Worm (Caenorhabditis elegans) whole organism, L4 larva: ENCODE results near the gene R10E9.4.

ENCODE experiments used
- F10B5.3 ChIP-seq: sonication (generic microtip); optimal IDR thresholded peaks from 2 replicates; lab custom pipeline; 2016; ENCODE audit warnings: mild to moderate bottlenecking, missing genetic modification characterization, missing compliant biosample characterization
- F49E8.2 ChIP-seq: sonication (generic microtip); optimal IDR thresholded peaks from 2 replicates; lab custom pipeline; 2016; ENCODE audit warnings: missing compliant biosample characterization, mild to moderate bottlenecking, missing genetic modification characterization, borderline replicate concordance
- T20F7.1 ChIP-seq: fragments of 200-800 bp; sonication (Bioruptor generic); optimal IDR thresholded peaks from 2 replicates; lab custom pipeline; 2018; ENCODE audit warnings: mild to moderate bottlenecking, missing genetic modification characterization, missing compliant biosample characterization
- T26A8.4 ChIP-seq: fragments of 200-800 bp; sonication (Bioruptor generic); IDR thresholded peaks from 2 replicates; pipeline ENCODE4 v1.3.6; 2022; ENCODE audit warnings: missing genetic modification characterization, missing compliant biosample characterization
- Y105C5A.15 ChIP-seq: fragments of 200-800 bp; sonication (Bioruptor generic); IDR thresholded peaks from 2 replicates; pipeline ENCODE4 v1.3.6; 2022; ENCODE audit warnings: missing genetic modification characterization, missing compliant biosample characterization
- ZK337.2 ChIP-seq: fragments of 200-800 bp; sonication (Bioruptor generic); IDR thresholded peaks from 2 replicates; pipeline ENCODE4 v1.3.6; 2022; ENCODE audit warnings: missing genetic modification reagents, missing genetic modification characterization, missing compliant biosample characterization
- aha-1 ChIP-seq: fragments of 150-350 bp; peaks from one replicate; lab custom pipeline; 2014; ENCODE audit warnings: missing biosample characterization, missing genetic modification characterization
- arid-1 ChIP-seq: fragments of 200-800 bp; sonication (Bioruptor generic); conservative IDR thresholded peaks from 2 replicates; pipeline ENCODE4 v1.3.6; 2022; ENCODE audit warnings: missing genetic modification reagents, missing genetic modification characterization, missing compliant biosample characterization
- ceh-28 ChIP-seq: fragments of 150-350 bp; optimal IDR thresholded peaks from 2 replicates; lab custom pipeline; 2014; ENCODE audit warnings: missing biosample characterization, missing genetic modification reagents, missing genetic modification characterization
- ceh-32 ChIP-seq: sonication (generic microtip); optimal IDR thresholded peaks from 2 replicates; lab custom pipeline; 2016; ENCODE audit warnings: mild to moderate bottlenecking, missing genetic modification characterization, missing compliant biosample characterization; ENCODE audit not compliant: poor library complexity
- ceh-62 ChIP-seq: sonication (generic microtip); optimal IDR thresholded peaks from 2 replicates; lab custom pipeline; 2017; ENCODE audit warnings: missing biosample characterization, missing genetic modification characterization
- cey-2 ChIP-seq: sonication (generic microtip); optimal IDR thresholded peaks from 3 replicates; lab custom pipeline; 2017; ENCODE audit warnings: missing genetic modification characterization, mild to moderate bottlenecking, missing compliant biosample characterization, antibody characterized with exemption, borderline replicate concordance; ENCODE audit not compliant: insufficient read depth
- daf-16 ChIP-seq, 3 experiments: sonication (generic microtip); optimal IDR thresholded peaks; 2 replicates each; lab custom pipeline; 2016 to 2017; ENCODE audit warnings: missing genetic modification characterization in 3 of 3, missing genetic modification reagents in 3 of 3, mild to moderate bottlenecking in 2 of 3, missing compliant biosample characterization in 2 of 3, missing biosample characterization in 1 of 3, moderate library complexity in 1 of 3
- daf-8 ChIP-seq: fragments of 200-800 bp; sonication (Bioruptor generic); IDR thresholded peaks from 2 replicates; pipeline ENCODE4 v1.3.6; 2022; ENCODE audit warnings: missing genetic modification characterization, missing compliant biosample characterization
- dmd-6 ChIP-seq: fragments of 200-800 bp; sonication (Bioruptor generic); IDR thresholded peaks from 2 replicates; pipeline ENCODE4 v1.3.6; 2022; ENCODE audit warnings: missing genetic modification reagents, missing genetic modification characterization, missing compliant biosample characterization
- dmd-9 ChIP-seq: fragments of 200-800 bp; sonication (Bioruptor generic); IDR thresholded peaks from 2 replicates; pipeline ENCODE4 v1.3.6; 2022; ENCODE audit warnings: missing genetic modification reagents, missing genetic modification characterization, missing compliant biosample characterization
- dpl-1 ChIP-seq: fragments of 150-350 bp; optimal IDR thresholded peaks from 2 replicates; lab custom pipeline; 2014; ENCODE audit warnings: missing biosample characterization, missing genetic modification reagents, missing genetic modification characterization
- dve-1 ChIP-seq: sonication (generic microtip); optimal IDR thresholded peaks from 2 replicates; lab custom pipeline; 2017; ENCODE audit warnings: antibody characterized with exemption, mild to moderate bottlenecking, missing genetic modification characterization, missing compliant biosample characterization; ENCODE audit not compliant: insufficient read depth
- egl-43 ChIP-seq: fragments of 200-800 bp; sonication (Bioruptor generic); IDR thresholded peaks from 2 replicates; pipeline ENCODE4 v1.3.6; 2022; ENCODE audit warnings: missing genetic modification reagents, missing genetic modification characterization, missing compliant biosample characterization
- fkh-10 ChIP-seq: fragments of 150-350 bp; optimal IDR thresholded peaks from 2 replicates; lab custom pipeline; 2014; ENCODE audit warnings: missing biosample characterization, missing genetic modification reagents, missing genetic modification characterization
- fos-1 ChIP-seq: fragments of 150-350 bp; optimal IDR thresholded peaks from 2 replicates; lab custom pipeline; 2014; ENCODE audit warnings: missing biosample characterization, missing genetic modification characterization
- hlh-11 ChIP-seq: fragments of 200-800 bp; sonication (Bioruptor generic); optimal IDR thresholded peaks from 2 replicates; lab custom pipeline; 2018; ENCODE audit warnings: mild to moderate bottlenecking, missing genetic modification characterization, missing compliant biosample characterization
- hlh-30 ChIP-seq: sonication (generic microtip); optimal IDR thresholded peaks from 2 replicates; lab custom pipeline; 2017; ENCODE audit warnings: antibody characterized with exemption, mild to moderate bottlenecking, missing genetic modification characterization, missing compliant biosample characterization; ENCODE audit not compliant: insufficient read depth
- jun-1 ChIP-seq: fragments of 150-350 bp; optimal IDR thresholded peaks from 2 replicates; lab custom pipeline; 2014; ENCODE audit warnings: missing biosample characterization, missing genetic modification reagents, missing genetic modification characterization
- lin-29 ChIP-seq: fragments of 200-800 bp; sonication (Bioruptor generic); IDR thresholded peaks from 2 replicates; pipeline ENCODE4 v1.3.6; 2022; ENCODE audit warnings: missing genetic modification reagents, missing genetic modification characterization, missing compliant biosample characterization
- lin-39 ChIP-seq: fragments of 150-350 bp; optimal IDR thresholded peaks from 2 replicates; lab custom pipeline; 2014; ENCODE audit warnings: missing biosample characterization, missing genetic modification reagents, missing genetic modification characterization
- mdl-1 ChIP-seq, 2 experiments: fragments of 150-350 bp in 1 of 2; sonication (generic microtip) in 1 of 2; optimal IDR thresholded peaks; 2 replicates each; lab custom pipeline; 2014 to 2017; ENCODE audit warnings: missing biosample characterization in 2 of 2, missing genetic modification characterization in 2 of 2
- mep-1 ChIP-seq: fragments of 150-350 bp; sonication (generic microtip); optimal IDR thresholded peaks from 3 replicates; lab custom pipeline; 2014; ENCODE audit warnings: missing biosample characterization, missing genetic modification characterization
- mes-2 ChIP-seq: sonication (generic microtip); optimal IDR thresholded peaks from 2 replicates; lab custom pipeline; 2016; ENCODE audit warnings: missing genotype, mild to moderate bottlenecking, missing genetic modification characterization, missing compliant biosample characterization; ENCODE audit not compliant: poor library complexity, severe bottlenecking
- nhr-11 ChIP-seq: fragments of 150-350 bp; optimal IDR thresholded peaks from 2 replicates; lab custom pipeline; 2014; ENCODE audit warnings: missing biosample characterization, missing genetic modification characterization
- nhr-28 ChIP-seq: fragments of 150-350 bp; optimal IDR thresholded peaks from 2 replicates; lab custom pipeline; 2014; ENCODE audit warnings: missing biosample characterization, missing genetic modification characterization
- nhr-76 ChIP-seq: fragments of 150-350 bp; optimal IDR thresholded peaks from 2 replicates; lab custom pipeline; 2014; ENCODE audit warnings: missing biosample characterization, missing genetic modification characterization
- php-3 ChIP-seq: fragments of 200-800 bp; sonication (Bioruptor generic); IDR thresholded peaks from 2 replicates; pipeline ENCODE4 v1.3.6; 2022; ENCODE audit warnings: missing genetic modification reagents, missing genetic modification characterization, missing compliant biosample characterization
- pqm-1 ChIP-seq: sonication (generic microtip); optimal IDR thresholded peaks from 2 replicates; lab custom pipeline; 2017; ENCODE audit warnings: missing biosample characterization, missing genetic modification characterization
- saeg-2 ChIP-seq: fragments of 200-800 bp; sonication (Bioruptor generic); IDR thresholded peaks from 2 replicates; pipeline ENCODE4 v1.3.6; 2022; ENCODE audit warnings: missing genetic modification reagents, missing genetic modification characterization, missing compliant biosample characterization
- set-16 ChIP-seq: fragments of 200-800 bp; sonication (Bioruptor generic); IDR thresholded peaks from 2 replicates; pipeline ENCODE4 v1.3.6; 2022; ENCODE audit warnings: missing genetic modification reagents, missing genetic modification characterization, missing compliant biosample characterization
- spr-1 ChIP-seq: sonication (generic microtip); optimal IDR thresholded peaks from 2 replicates; lab custom pipeline; 2016; ENCODE audit warnings: mild to moderate bottlenecking, missing genetic modification characterization, missing compliant biosample characterization
- spr-3 ChIP-seq: fragments of 200-800 bp; sonication (Bioruptor generic); optimal IDR thresholded peaks from 2 replicates; lab custom pipeline; 2018; ENCODE audit warnings: mild to moderate bottlenecking, missing genetic modification characterization, missing compliant biosample characterization
- tra-1 ChIP-seq: fragments of 200-800 bp; sonication (Bioruptor generic); IDR thresholded peaks from 2 replicates; pipeline ENCODE4 v1.3.6; 2022; ENCODE audit warnings: missing genetic modification reagents, missing genetic modification characterization, missing compliant biosample characterization
- vab-7 ChIP-seq: fragments of 200-800 bp; sonication (Bioruptor generic); IDR thresholded peaks from 2 replicates; pipeline ENCODE4 v1.3.6; 2022; ENCODE audit warnings: missing genetic modification reagents, missing genetic modification characterization, missing compliant biosample characterization

Gene R10E9.4

DNA sequence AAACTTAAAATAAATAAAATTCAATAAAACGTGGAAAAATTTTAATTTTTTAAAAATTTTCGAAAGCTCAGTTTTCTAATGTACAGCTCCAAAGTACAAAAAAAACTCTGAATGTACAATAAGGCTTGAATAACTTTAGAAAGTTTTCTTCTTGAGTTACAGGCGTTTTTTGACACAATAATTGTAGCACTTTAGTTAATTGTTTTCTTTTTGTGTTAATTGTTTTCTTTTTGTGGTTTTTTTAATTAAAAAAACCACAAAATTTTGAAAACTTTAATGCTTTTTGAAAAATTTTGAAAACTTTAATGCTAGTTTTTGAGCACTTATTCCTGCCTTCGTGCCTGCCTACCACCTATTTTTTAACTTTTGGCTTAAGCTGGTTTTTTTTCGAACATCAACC lies 8.3 kb downstream of the R10E9.4 start, which contains the start of gene R10E9.2:
Gene R10E9.2 (minus strand): TSS at position 101 of the 400 bp plus-strand sequence.
- TF ChIP-seq cey-2 (tag; lab: Kevin White, UChicago), result no peak
- no peak for TF ChIP-seq egl-43 (GFP tag; lab: Robert Waterston, UW)
- TF ChIP-seq spr-1 (tag; lab: Kevin White, UChicago), result no peak
- TF ChIP-seq T26A8.4, result no peak
- no peak for TF ChIP-seq fkh-10 (GFP tag; lab: Kevin White, UChicago)
- no peak for TF ChIP-seq ceh-28 (tag; lab: Kevin White, UChicago)
- no peak for TF ChIP-seq F49E8.2 (tag; lab: Kevin White, UChicago)
- TF ChIP-seq lin-29 (GFP tag; lab: Robert Waterston, UW), result no peak
- no peak for TF ChIP-seq mep-1 (tag; lab: Kevin White, UChicago)
- TF ChIP-seq Y105C5A.15, result no peak
- TF ChIP-seq nhr-76 (tag; lab: Kevin White, UChicago), result no peak
- no peak for TF ChIP-seq dve-1 (tag; lab: Kevin White, UChicago)
- no peak for TF ChIP-seq vab-7 (GFP tag; lab: Robert Waterston, UW)
- no peak for TF ChIP-seq arid-1
- no peak for TF ChIP-seq F10B5.3 (tag; lab: Kevin White, UChicago)
- TF ChIP-seq T20F7.1 (GFP tag; lab: Kevin White, UChicago), result no peak
- TF ChIP-seq spr-3 (GFP tag; lab: Kevin White, UChicago), result no peak
- no peak for TF ChIP-seq jun-1 (tag; lab: Kevin White, UChicago)
- no peak for TF ChIP-seq lin-39 (tag; lab: Kevin White, UChicago)

DNA sequence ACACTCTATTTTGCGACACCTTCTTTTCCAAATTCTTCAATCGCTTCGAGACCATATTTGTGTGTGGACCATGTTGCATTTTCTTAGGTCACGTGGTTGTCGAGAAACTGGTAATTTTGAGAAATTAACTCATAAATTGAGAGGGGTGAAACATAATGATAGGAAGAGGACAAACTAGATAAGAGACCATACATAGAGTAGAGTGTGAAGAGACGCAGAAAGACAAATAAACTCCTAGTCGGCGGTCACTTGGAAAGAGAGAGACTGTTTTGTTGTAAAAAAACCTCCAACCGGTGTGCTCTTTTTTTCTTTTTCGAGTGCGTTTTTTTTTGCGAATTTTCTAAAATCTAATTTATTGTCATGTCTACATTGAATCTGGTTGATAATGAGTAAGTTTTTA lies 12.6 kb downstream of the R10E9.4 start, which contains the start of gene R10E9.3:
Gene R10E9.3 (plus strand): TSS at position 235 of the 400 bp plus-strand sequence.
- no peak for TF ChIP-seq cey-2 (tag; lab: Kevin White, UChicago)
- TF ChIP-seq tra-1 (GFP tag; lab: Robert Waterston, UW), result no peak
- TF ChIP-seq mes-2 (tag; lab: Kevin White, UChicago), result peak; percentile 18
- no peak for TF ChIP-seq ZK337.2 (GFP tag; lab: Robert Waterston, UW)
- TF ChIP-seq mdl-1 (tag; optimal IDR thresholded peaks at IDR 0.05; lab: Kevin White, UChicago), result peak in 1 of 2 experiments; percentile 30
- peak; percentile 33; the same call in 1 of the 2 replicates for TF ChIP-seq dmd-6
- TF ChIP-seq hlh-11 (tag; lab: Kevin White, UChicago), result peak; percentile 53
- peak; percentile 35 for TF ChIP-seq hlh-30
- TF ChIP-seq nhr-11 (tag; lab: Kevin White, UChicago), result no peak
- no peak for TF ChIP-seq daf-8 (GFP tag; lab: Robert Waterston, UW)
- TF ChIP-seq aha-1 (tag; lab: Kevin White, UChicago), result peak; percentile 85
- TF ChIP-seq pqm-1 (tag; lab: Kevin White, UChicago), result peak; percentile 25
- no peak for TF ChIP-seq dpl-1 (GFP tag; lab: Kevin White, UChicago)
- TF ChIP-seq php-3, result peak; percentile 72
- no peak for TF ChIP-seq ceh-32 (tag; lab: Kevin White, UChicago)
- TF ChIP-seq nhr-28 (tag; lab: Kevin White, UChicago), result peak; percentile 19
- TF ChIP-seq ceh-62 (tag; lab: Kevin White, UChicago), result no peak
- TF ChIP-seq fos-1 (tag; lab: Kevin White, UChicago), result no peak
- no peak for TF ChIP-seq set-16 (GFP tag; lab: Robert Waterston, UW)
- peak; percentile 38 for TF ChIP-seq dve-1 (tag; lab: Kevin White, UChicago)
- TF ChIP-seq saeg-2 (GFP tag; lab: Robert Waterston, UW), result no peak
- TF ChIP-seq dmd-9 (GFP tag; lab: Robert Waterston, UW), result no peak
- TF ChIP-seq daf-16 (GFP tag; optimal IDR thresholded peaks at IDR 0.05; lab: Kevin White, UChicago), result no peak
- TF ChIP-seq daf-16 (tag; optimal IDR thresholded peaks at IDR 0.05; lab: Kevin White, UChicago), result peak; percentile 51
